Fruit fly (Drosophila melanogaster) whole organism, embryonic: Measurements from ENCODE around the gene Trs20.

Source experiments
- Atf3 ChIP-seq: fragments of 200-800 bp; sonication (Bioruptor generic); optimal IDR thresholded peaks from 3 replicates; lab custom pipeline; 2016; ENCODE audit warnings: missing biosample characterization, missing genetic modification characterization
- Awh ChIP-seq: fragments of 200-800 bp; sonication (Bioruptor generic); IDR thresholded peaks from 2 replicates; pipeline ENCODE4, ENCODE4 v1.3.6; 2022; ENCODE audit warnings: missing biosample characterization, missing genetic modification characterization
- Bgb ChIP-seq: fragments of 200-800 bp; sonication (Bioruptor generic); IDR thresholded peaks from 2 replicates; pipeline ENCODE4 v1.3.6; 2022; ENCODE audit warnings: missing biosample characterization, missing genetic modification characterization; ENCODE audit not compliant: partially characterized antibody
- CG10267 ChIP-seq: fragments of 200-800 bp; sonication (Bioruptor generic); optimal IDR thresholded peaks from 2 replicates; lab custom pipeline; 2018; ENCODE audit warnings: missing biosample characterization, mild to moderate bottlenecking, missing genetic modification characterization, moderate library complexity
- CG11696 ChIP-seq: fragments of 200-800 bp; sonication (Bioruptor generic); IDR thresholded peaks from 2 replicates; pipeline ENCODE4 v1.3.6; 2022; ENCODE audit warnings: missing biosample characterization, missing genetic modification characterization
- CG12391 ChIP-seq: fragments of 200-800 bp; sonication (Bioruptor generic); optimal IDR thresholded peaks from 3 replicates; lab custom pipeline; 2018; ENCODE audit warnings: missing biosample characterization, mild to moderate bottlenecking, missing genetic modification characterization, moderate library complexity
- CG13287 ChIP-seq: fragments of 200-800 bp; sonication (Bioruptor generic); IDR thresholded peaks from 2 replicates; pipeline ENCODE4 v1.3.6; 2022; ENCODE audit warnings: missing biosample characterization, missing genetic modification characterization; ENCODE audit not compliant: partially characterized antibody
- CG2120 ChIP-seq: fragments of 200-800 bp; sonication (Bioruptor generic); optimal IDR thresholded peaks from 3 replicates; lab custom pipeline; 2016; ENCODE audit warnings: missing biosample characterization, missing genetic modification characterization
- CG2889 ChIP-seq: fragments of 200-800 bp; sonication (Bioruptor generic); IDR thresholded peaks from 3 replicates; pipeline ENCODE4 v1.3.6; 2022; ENCODE audit warnings: missing biosample characterization, missing genetic modification characterization
- CG30020 ChIP-seq: fragments of 200-800 bp; optimal IDR thresholded peaks from 2 replicates; lab custom pipeline; 2019; ENCODE audit warnings: missing biosample characterization, mild to moderate bottlenecking, missing genetic modification characterization, moderate library complexity
- CG31441 ChIP-seq: fragments of 200-800 bp; sonication (Bioruptor generic); IDR thresholded peaks from 2 replicates; pipeline ENCODE4 v1.3.6; 2022; ENCODE audit warnings: missing biosample characterization, missing genetic modification characterization
- CG3995 ChIP-seq: fragments of 200-800 bp; sonication (Bioruptor generic); optimal IDR thresholded peaks from 3 replicates; lab custom pipeline; 2016; ENCODE audit warnings: missing biosample characterization, missing genetic modification characterization
- CG42726 ChIP-seq: fragments of 200-800 bp; sonication (Bioruptor generic); IDR thresholded peaks from 2 replicates; pipeline ENCODE4 v1.3.6; 2022; ENCODE audit warnings: missing biosample characterization, missing genetic modification characterization; ENCODE audit not compliant: partially characterized antibody
- CG6175 ChIP-seq: fragments of 200-800 bp; sonication (Bioruptor generic); IDR thresholded peaks from 3 replicates; pipeline ENCODE4 v1.3.6; 2022; ENCODE audit warnings: missing biosample characterization, missing genetic modification characterization
- CG6813 ChIP-seq: fragments of 200-800 bp; sonication (Bioruptor generic); optimal IDR thresholded peaks from 2 replicates; lab custom pipeline; 2017; ENCODE audit warnings: missing biosample characterization, missing genetic modification characterization, mild to moderate bottlenecking, moderate library complexity, missing genetic modification reagents
- CG8924 ChIP-seq: fragments of 200-800 bp; optimal IDR thresholded peaks from 3 replicates; lab custom pipeline; 2019; ENCODE audit warnings: missing biosample characterization, mild to moderate bottlenecking, missing genetic modification characterization, moderate library complexity
- CG9797 ChIP-seq: fragments of 200-800 bp; sonication (Bioruptor generic); optimal IDR thresholded peaks from 3 replicates; lab custom pipeline; 2018; ENCODE audit warnings: missing biosample characterization, mild to moderate bottlenecking, missing genetic modification characterization
- CG9876 ChIP-seq: fragments of 200-800 bp; sonication (Bioruptor generic); optimal IDR thresholded peaks from 2 replicates; lab custom pipeline; 2016; ENCODE audit warnings: missing biosample characterization, missing genetic modification characterization
- CHES-1-like ChIP-seq: fragments of 200-800 bp; sonication (Bioruptor generic); optimal IDR thresholded peaks from 2 replicates; lab custom pipeline; 2016; ENCODE audit warnings: missing biosample characterization, missing genetic modification characterization
- D ChIP-seq, 2 experiments: fragments of 200-800 bp in 1 of 2; fragments of >200 bp in 1 of 2; sonication (Bioruptor generic) in 1 of 2; optimal IDR thresholded peaks; 2 replicates in 1 of 2; 3 replicates in 1 of 2; lab custom pipeline; 2017; ENCODE audit warnings: mild to moderate bottlenecking in 1 of 2, missing biosample characterization in 1 of 2, missing genetic modification characterization in 1 of 2, missing genetic modification reagents in 1 of 2
- Dll ChIP-seq: fragments of 200-800 bp; sonication (Bioruptor generic); IDR thresholded peaks from 4 replicates; pipeline ENCODE4 v1.3.6; 2022; ENCODE audit warnings: missing biosample characterization, missing genetic modification characterization; ENCODE audit not compliant: partially characterized antibody
- Dref ChIP-seq: fragments of 200-800 bp; sonication (Bioruptor generic); IDR thresholded peaks from 2 replicates; pipeline ENCODE4 v1.3.6; 2022; ENCODE audit warnings: missing biosample characterization, missing genetic modification characterization
- E2f2 ChIP-seq: fragments of 200-800 bp; sonication (Bioruptor generic); IDR thresholded peaks from 2 replicates; pipeline ENCODE4 v1.3.6; 2022; ENCODE audit warnings: missing biosample characterization, missing genetic modification characterization
- Fer1 ChIP-seq: fragments of 200-800 bp; sonication (Bioruptor generic); optimal IDR thresholded peaks from 2 replicates; lab custom pipeline; 2017; ENCODE audit warnings: missing biosample characterization, mild to moderate bottlenecking, missing genetic modification characterization
- HLH4C ChIP-seq: fragments of 200-800 bp; sonication (Bioruptor generic); IDR thresholded peaks from 3 replicates; pipeline ENCODE4 v1.3.6; 2022; ENCODE audit warnings: missing biosample characterization, missing genetic modification characterization; ENCODE audit not compliant: partially characterized antibody
- HmgD ChIP-seq: fragments of 200-800 bp; sonication (Bioruptor generic); optimal IDR thresholded peaks from 3 replicates; lab custom pipeline; 2016; ENCODE audit warnings: missing biosample characterization, missing genetic modification characterization
- HmgZ ChIP-seq: fragments of 200-800 bp; sonication (Bioruptor generic); optimal IDR thresholded peaks from 2 replicates; lab custom pipeline; 2018; ENCODE audit warnings: missing biosample characterization, mild to moderate bottlenecking, missing genetic modification characterization
- Hmx ChIP-seq: fragments of 200-800 bp; sonication (Bioruptor generic); optimal IDR thresholded peaks from 2 replicates; lab custom pipeline; 2016; ENCODE audit warnings: missing biosample characterization, missing genetic modification characterization
- MESR4 ChIP-seq: fragments of 200-800 bp; sonication (Bioruptor generic); optimal IDR thresholded peaks from 2 replicates; lab custom pipeline; 2018; ENCODE audit warnings: missing biosample characterization, mild to moderate bottlenecking, missing genetic modification characterization, moderate library complexity
- Myb ChIP-seq: fragments of 200-800 bp; sonication (Bioruptor generic); optimal IDR thresholded peaks from 2 replicates; lab custom pipeline; 2016; ENCODE audit warnings: missing biosample characterization, missing genetic modification characterization
- Opbp ChIP-seq: fragments of 200-800 bp; sonication (Bioruptor generic); IDR thresholded peaks from 3 replicates; pipeline ENCODE4 v1.3.6; 2022; ENCODE audit warnings: missing biosample characterization, missing genetic modification characterization; ENCODE audit not compliant: partially characterized antibody
- Xrp1 ChIP-seq: fragments of 200-800 bp; sonication (Bioruptor generic); IDR thresholded peaks from 2 replicates; pipeline ENCODE4 v1.3.6; 2022; ENCODE audit warnings: missing biosample characterization, missing genetic modification characterization
- az2 ChIP-seq: fragments of 200-800 bp; sonication (Bioruptor generic); optimal IDR thresholded peaks from 3 replicates; lab custom pipeline; 2016; ENCODE audit warnings: missing biosample characterization, missing genetic modification characterization
- br ChIP-seq: fragments of >200 bp; optimal IDR thresholded peaks from 2 replicates; lab custom pipeline; 2017
- chinmo ChIP-seq: fragments of 200-800 bp; sonication (Bioruptor generic); IDR thresholded peaks from 4 replicates; pipeline ENCODE4 v1.3.6; 2022; ENCODE audit warnings: missing biosample characterization, missing genetic modification characterization; ENCODE audit not compliant: partially characterized antibody
- dmrt99B ChIP-seq: fragments of 200-800 bp; sonication (Bioruptor generic); optimal IDR thresholded peaks from 2 replicates; lab custom pipeline; 2018; ENCODE audit warnings: missing biosample characterization, mild to moderate bottlenecking, missing genetic modification characterization, moderate library complexity
- gcm ChIP-seq: fragments of 200-800 bp; sonication (Bioruptor generic); optimal IDR thresholded peaks from 2 replicates; lab custom pipeline; 2019; ENCODE audit warnings: missing biosample characterization, mild to moderate bottlenecking, missing genetic modification characterization, moderate library complexity
- knrl ChIP-seq: fragments of 200-800 bp; sonication (Bioruptor generic); IDR thresholded peaks from 3 replicates; pipeline ENCODE4 v1.3.6; 2022; ENCODE audit warnings: missing biosample characterization, missing genetic modification characterization; ENCODE audit not compliant: partially characterized antibody
- lbe ChIP-seq: fragments of 200-800 bp; sonication (Bioruptor generic); optimal IDR thresholded peaks from 2 replicates; lab custom pipeline; 2016; ENCODE audit warnings: missing biosample characterization, mild to moderate bottlenecking, missing genetic modification characterization
- nom ChIP-seq: fragments of 200-800 bp; sonication (Bioruptor generic); optimal IDR thresholded peaks from 2 replicates; lab custom pipeline; 2017; ENCODE audit warnings: missing biosample characterization, missing genetic modification characterization, mild to moderate bottlenecking, moderate library complexity, missing genetic modification reagents
- pfk ChIP-seq: fragments of 200-800 bp; sonication (Bioruptor generic); optimal IDR thresholded peaks from 2 replicates; lab custom pipeline; 2018; ENCODE audit warnings: missing biosample characterization, mild to moderate bottlenecking, missing genetic modification characterization, moderate library complexity
- pzg ChIP-seq: fragments of 200-800 bp; sonication (Bioruptor generic); optimal IDR thresholded peaks from 3 replicates; lab custom pipeline; 2018; ENCODE audit warnings: missing biosample characterization, mild to moderate bottlenecking, missing genetic modification characterization, moderate library complexity
- rib ChIP-seq: fragments of 200-800 bp; sonication (Bioruptor generic); IDR thresholded peaks from 2 replicates; pipeline ENCODE4 v1.3.6; 2022; ENCODE audit warnings: missing biosample characterization, missing genetic modification characterization
- row ChIP-seq: fragments of 200-800 bp; sonication (Bioruptor generic); IDR thresholded peaks from 3 replicates; pipeline ENCODE4 v1.3.6; 2022; ENCODE audit warnings: missing biosample characterization, missing genetic modification characterization
- sens ChIP-seq: fragments of 200-800 bp; sonication (Bioruptor generic); peaks from one replicate; lab custom pipeline; 2016; ENCODE audit warnings: missing biosample characterization, missing genetic modification characterization
- tna ChIP-seq: fragments of 200-800 bp; sonication (Bioruptor generic); IDR thresholded peaks from 2 replicates; pipeline ENCODE4 v1.3.6; 2022; ENCODE audit warnings: missing biosample characterization, missing genetic modification characterization; ENCODE audit not compliant: partially characterized antibody
- unc-4 ChIP-seq: fragments of 200-800 bp; sonication (Bioruptor generic); IDR thresholded peaks from 2 replicates; pipeline ENCODE4 v1.3.6; 2022; ENCODE audit warnings: missing biosample characterization, missing genetic modification characterization; ENCODE audit not compliant: partially characterized antibody
- zen ChIP-seq: fragments of 200-800 bp; sonication (Bioruptor generic); optimal IDR thresholded peaks from 3 replicates; lab custom pipeline; 2018; ENCODE audit warnings: missing biosample characterization, mild to moderate bottlenecking, missing genetic modification characterization, moderate library complexity
- zen2 ChIP-seq: fragments of 200-800 bp; sonication (Bioruptor generic); IDR thresholded peaks from 3 replicates; pipeline ENCODE4 v1.3.6; 2022; ENCODE audit warnings: missing biosample characterization, missing genetic modification characterization; ENCODE audit not compliant: partially characterized antibody

The Trs20 gene

DNA sequence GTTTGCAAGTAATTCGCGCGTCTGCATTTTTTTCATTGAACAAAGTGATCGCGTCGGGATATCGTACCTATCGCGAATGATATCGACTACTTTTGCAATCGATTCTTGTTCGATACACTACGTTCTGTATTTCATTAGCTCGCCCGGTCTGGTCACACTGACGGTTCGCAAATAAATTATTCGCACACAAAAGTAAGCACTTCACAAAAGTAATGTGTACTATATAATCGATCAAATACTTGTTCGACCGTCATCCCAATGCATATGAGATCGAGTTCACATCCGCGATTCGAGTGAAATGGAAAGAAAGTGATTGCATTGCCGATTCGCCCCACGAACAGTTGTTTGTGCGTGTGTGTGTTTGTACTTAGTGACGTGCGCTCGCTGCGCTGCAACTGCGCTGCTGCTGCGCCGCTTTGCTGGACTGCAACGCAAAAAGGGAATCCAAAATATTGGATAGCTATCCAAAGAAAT is 41.1 kb downstream of the Trs20 start, which contains the start of the genes CG5235 and ClC-c (continued):
- no peak for TF ChIP-seq dmrt99B
- TF ChIP-seq E2f2 (GFP tag; lab: Robert Waterston, UW), result peak; percentile 78
- TF ChIP-seq MESR4 (GFP tag; lab: Kevin White, UChicago), result peak; percentile 96
- peak; percentile 37 for TF ChIP-seq sens
- peak; percentile 94 for TF ChIP-seq rib
- TF ChIP-seq Dref (GFP tag; lab: Robert Waterston, UW), result peak; percentile 94
- TF ChIP-seq CHES-1-like, result peak; percentile 51
- peak; percentile 86; the same call in 2 of the 4 replicates for TF ChIP-seq chinmo (GFP tag; lab: Robert Waterston, UW)
- peak; percentile 83 for TF ChIP-seq Dll (GFP tag; lab: Robert Waterston, UW)
- TF ChIP-seq row (GFP tag; lab: Robert Waterston, UW), result peak; percentile 7; the same call in 1 of the 3 replicates
- TF ChIP-seq Awh, result no peak
- TF ChIP-seq D (optimal IDR thresholded peaks at IDR 0.05; lab: Kevin White, UChicago), result peak; percentile 41
- no peak for TF ChIP-seq D (GFP tag; optimal IDR thresholded peaks at IDR 0.05; lab: Kevin White, UChicago)
- TF ChIP-seq Opbp (GFP tag; lab: Robert Waterston, UW), result peak; percentile 77
- TF ChIP-seq Fer1, result peak; percentile 38
- TF ChIP-seq CG12391 (tag; lab: Kevin White, UChicago), result no peak
- peak; percentile 87 for TF ChIP-seq CG9797 (GFP tag; lab: Kevin White, UChicago)
- no peak for TF ChIP-seq nom (GFP tag; lab: Kevin White, UChicago)
- TF ChIP-seq Hmx (GFP tag; lab: Kevin White, UChicago), result no peak
- peak; percentile 88 for TF ChIP-seq CG13287 (GFP tag; lab: Robert Waterston, UW)
- TF ChIP-seq CG8924, result peak; percentile 36
- TF ChIP-seq br, result no peak
- TF ChIP-seq zen2 (GFP tag; lab: Robert Waterston, UW), result peak; percentile 79; the same call in 2 of the 3 replicates
- TF ChIP-seq CG11696 (GFP tag; lab: Robert Waterston, UW), result no peak
- no peak for TF ChIP-seq gcm (GFP tag; lab: Kevin White, UChicago)
- peak; percentile 86 for TF ChIP-seq tna (GFP tag; lab: Robert Waterston, UW)
- peak; percentile 60 for TF ChIP-seq HmgD (GFP tag; lab: Kevin White, UChicago)
- peak; percentile 38 for TF ChIP-seq Myb (GFP tag; lab: Kevin White, UChicago)
- TF ChIP-seq CG42726 (GFP tag; lab: Robert Waterston, UW), result peak; percentile 21; the same call in 1 of the 2 replicates
- TF ChIP-seq zen (tag; lab: Kevin White, UChicago), result peak; percentile 28
- no peak for TF ChIP-seq pfk (GFP tag; lab: Kevin White, UChicago)
- TF ChIP-seq CG9876 (GFP tag; lab: Kevin White, UChicago), result no peak
- TF ChIP-seq HmgZ (tag; lab: Kevin White, UChicago), result peak; percentile 26
- peak; percentile 76 for TF ChIP-seq CG3995 (GFP tag; lab: Kevin White, UChicago)
- peak; percentile 69 for TF ChIP-seq knrl (GFP tag; lab: Robert Waterston, UW)
- peak; percentile 85 for TF ChIP-seq Bgb
- no peak for TF ChIP-seq Xrp1
- TF ChIP-seq pzg (GFP tag; lab: Kevin White, UChicago), result peak; percentile 84
- TF ChIP-seq CG31441, result no peak
- peak; percentile 9 for TF ChIP-seq CG2120 (GFP tag; lab: Kevin White, UChicago)
- TF ChIP-seq unc-4 (GFP tag; lab: Robert Waterston, UW), result peak; percentile 84
- no peak for TF ChIP-seq Atf3 (GFP tag; lab: Kevin White, UChicago)
- TF ChIP-seq CG6175, result no peak
- peak; percentile 84 for TF ChIP-seq HLH4C (GFP tag; lab: Robert Waterston, UW)
- peak; percentile 40 for TF ChIP-seq CG10267
- peak; percentile 1 for TF ChIP-seq CG30020 (tag; lab: Kevin White, UChicago)
- no peak for TF ChIP-seq az2
- TF ChIP-seq CG6813 (GFP tag; lab: Kevin White, UChicago), result no peak
- peak; percentile 29 for TF ChIP-seq lbe (GFP tag; lab: Kevin White, UChicago)
- TF ChIP-seq CG2889 (GFP tag; lab: Robert Waterston, UW), result no peak
